Fruit fly (Drosophila melanogaster) ovary, adult (tissue): ENCODE measurements around the gene CG15047.

Experiments used
- CG17801 ChIP-seq: fragments of 200-800 bp; optimal IDR thresholded peaks from 2 replicates; lab custom pipeline; 2019; ENCODE audit warnings: missing biosample characterization, mild to moderate bottlenecking, missing genetic modification characterization, moderate library complexity; ENCODE audit not compliant: partially characterized antibody

CG15047 gene

DNA sequence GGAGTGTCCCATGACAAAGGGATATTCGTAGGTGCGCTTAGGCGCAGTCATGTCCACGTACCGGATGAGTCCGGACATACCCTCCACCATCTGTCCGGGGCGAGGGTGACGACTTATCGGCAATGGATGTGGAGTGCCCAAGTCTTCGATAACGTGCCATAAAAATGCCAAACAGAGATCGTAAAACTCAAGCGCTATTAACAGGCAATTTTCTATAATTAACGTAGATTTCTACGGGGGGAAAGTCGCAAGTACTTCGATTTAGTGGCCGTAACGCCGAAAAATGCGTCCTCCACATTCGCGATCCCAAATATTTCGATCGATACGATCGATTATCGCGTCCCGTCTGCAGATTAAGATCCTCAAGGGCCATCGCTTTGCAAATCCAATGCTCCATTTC is 19.1 kb upstream of the CG15047 start:
- no peak for TF ChIP-seq CG17801 (GFP tag; lab: Kevin White, UChicago)

DNA sequence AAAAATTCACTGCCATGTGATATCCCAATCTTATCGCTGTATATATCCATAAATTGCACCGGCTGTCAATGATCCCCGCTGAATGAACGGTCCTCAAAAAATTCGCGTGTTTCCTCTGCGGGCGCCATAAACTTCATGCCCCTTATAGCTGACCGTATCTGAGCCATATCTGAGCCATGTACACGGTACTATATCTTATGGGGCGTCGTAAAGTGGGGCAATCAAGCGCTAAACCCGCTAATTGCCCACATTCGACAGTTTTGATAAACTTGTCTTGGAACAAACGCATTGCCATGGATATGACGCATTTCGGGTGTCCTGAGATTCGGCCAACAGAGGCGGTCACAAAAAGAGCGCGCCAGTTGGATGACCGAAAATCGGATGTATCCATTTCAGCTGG is 17.6 kb upstream of the CG15047 start:
- peak; percentile 11 for TF ChIP-seq CG17801 (GFP tag; lab: Kevin White, UChicago)

DNA sequence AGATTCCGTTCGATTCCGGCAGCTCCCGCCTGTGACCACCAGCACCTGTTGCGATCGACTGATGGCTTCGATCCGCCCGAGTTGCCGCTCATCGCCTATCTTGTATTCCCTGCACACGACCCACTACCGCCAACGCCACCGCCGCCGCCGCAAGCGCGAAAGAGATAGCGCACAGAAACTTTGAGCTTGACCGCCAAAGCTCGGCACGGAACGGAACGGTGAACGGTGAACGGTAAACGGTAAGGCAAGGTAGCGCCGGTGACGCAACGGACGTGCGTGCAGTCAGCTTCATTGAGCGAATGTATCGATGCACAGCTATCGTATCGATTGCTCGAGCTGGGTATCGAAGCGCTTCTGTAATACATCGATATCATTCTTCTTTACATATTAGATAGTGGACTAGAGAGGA is 16.2 kb upstream of the CG15047 start, which contains the start of gene Ggt-1:
Ggt-1 (minus strand) TSS at position 251 of the 409 bp plus-strand sequence.
- TF ChIP-seq CG17801 (GFP tag; lab: Kevin White, UChicago), result peak; percentile 61

DNA sequence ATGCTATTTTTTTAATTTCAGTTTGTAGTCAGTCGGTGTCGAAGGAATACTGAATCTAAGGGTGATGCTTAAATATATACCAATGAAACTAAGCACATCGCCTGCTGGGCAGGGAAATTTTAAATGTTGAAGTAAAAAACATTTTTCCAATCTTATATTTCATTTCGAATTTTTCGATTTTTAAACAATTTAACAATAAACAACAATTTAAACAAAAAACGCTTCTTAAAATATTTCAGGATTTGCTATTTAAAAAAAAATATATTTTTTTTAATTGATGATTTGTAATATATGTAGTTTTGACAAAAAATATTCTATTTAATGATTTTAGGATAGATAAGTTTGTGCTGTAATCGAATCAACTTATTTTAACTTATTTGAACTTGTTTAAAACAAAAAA is 13.7 kb upstream of the CG15047 start, which contains the start of gene CG6470:
CG6470 (minus strand) TSS at position 101 of the 400 bp plus-strand sequence.
- TF ChIP-seq CG17801 (GFP tag; lab: Kevin White, UChicago), result no peak

DNA sequence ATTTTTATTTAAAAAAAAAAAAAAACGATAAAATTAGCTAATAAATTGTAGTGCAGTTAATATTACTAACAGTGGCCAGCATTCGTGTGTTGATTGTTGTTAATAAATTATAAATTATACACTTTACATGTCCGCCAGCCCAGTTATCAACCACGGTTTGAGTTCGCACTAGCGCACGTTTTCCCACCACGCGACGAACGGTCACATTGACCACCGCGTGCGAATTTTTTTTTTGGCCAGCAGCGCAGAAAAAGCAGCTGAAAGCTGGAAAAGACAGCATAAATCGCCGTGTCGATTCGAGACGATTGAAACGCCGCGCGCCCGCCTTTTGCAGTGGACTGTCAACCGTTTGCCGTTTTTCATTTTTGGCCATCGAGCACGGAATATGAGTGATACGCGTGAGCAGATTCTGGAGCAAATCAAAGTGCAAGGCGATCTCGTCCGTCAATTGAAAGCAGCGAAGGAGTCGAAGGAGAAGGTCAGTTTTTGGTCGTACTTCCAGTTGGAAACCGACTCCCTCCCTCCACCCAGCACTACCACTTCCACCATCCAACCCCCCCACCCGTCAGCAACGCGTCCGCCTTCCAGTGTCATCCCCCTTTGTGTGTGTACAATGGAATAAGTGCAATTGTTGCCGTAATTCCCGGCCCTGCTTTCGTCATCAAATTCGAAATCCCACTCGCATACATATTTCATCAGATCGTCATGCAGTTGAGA is 13.1 kb upstream of the CG15047 start, which contains the start of the genes Bx and HisRS:
Bx (plus strand) TSS at position 224 of the 717 bp plus-strand sequence.
HisRS (plus strand) TSS at position 224 of the 717 bp plus-strand sequence.
- TF ChIP-seq CG17801 (GFP tag; lab: Kevin White, UChicago), result no peak

DNA sequence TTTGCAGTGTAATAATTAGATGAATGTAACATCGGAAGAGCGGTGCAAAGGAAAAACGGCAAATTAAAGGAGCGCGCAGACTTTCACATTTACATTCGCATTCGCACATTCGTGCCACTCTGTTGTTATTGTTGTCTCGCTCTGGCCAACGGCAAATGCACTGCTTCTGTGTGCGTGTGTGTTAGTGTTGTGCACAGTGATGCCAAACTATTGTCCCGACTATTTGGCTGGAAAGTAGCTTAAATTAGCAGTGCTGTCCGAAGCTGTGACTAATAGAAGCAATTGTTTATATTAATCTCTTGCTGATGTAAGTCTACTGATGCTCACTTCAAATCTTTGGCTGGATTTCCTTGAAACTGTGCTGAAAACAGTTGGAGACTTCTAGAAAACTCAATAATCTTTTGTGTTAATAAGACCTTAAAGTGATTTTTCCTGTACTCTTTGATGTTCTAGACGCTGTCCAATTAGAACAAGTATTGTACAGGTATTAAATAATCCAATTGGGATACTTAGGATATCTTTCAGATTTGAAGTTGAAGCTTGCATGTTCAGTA is 12.4 kb upstream of the CG15047 start:
- TF ChIP-seq CG17801 (GFP tag; lab: Kevin White, UChicago), result no peak

DNA sequence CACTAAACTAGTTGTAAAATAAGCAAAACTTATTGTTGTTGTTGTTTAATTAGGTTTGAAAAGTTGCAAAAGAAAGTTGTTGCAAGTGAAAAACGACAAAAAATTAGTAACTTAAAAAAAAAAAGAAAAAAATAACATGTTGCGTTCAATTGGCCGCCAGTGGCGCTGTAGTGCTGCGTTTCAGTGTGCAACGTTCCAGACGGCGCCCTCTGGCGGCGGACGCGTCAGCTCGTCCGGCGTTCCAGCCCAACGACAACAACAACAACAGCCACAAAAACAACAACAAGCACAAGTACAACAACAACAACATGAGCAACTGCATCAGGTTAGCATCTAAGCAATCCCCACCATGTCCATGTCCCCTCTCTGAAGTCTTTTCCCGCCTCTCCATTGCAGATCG is 11.1 kb upstream of the CG15047 start:
- TF ChIP-seq CG17801 (GFP tag; lab: Kevin White, UChicago), result no peak

DNA sequence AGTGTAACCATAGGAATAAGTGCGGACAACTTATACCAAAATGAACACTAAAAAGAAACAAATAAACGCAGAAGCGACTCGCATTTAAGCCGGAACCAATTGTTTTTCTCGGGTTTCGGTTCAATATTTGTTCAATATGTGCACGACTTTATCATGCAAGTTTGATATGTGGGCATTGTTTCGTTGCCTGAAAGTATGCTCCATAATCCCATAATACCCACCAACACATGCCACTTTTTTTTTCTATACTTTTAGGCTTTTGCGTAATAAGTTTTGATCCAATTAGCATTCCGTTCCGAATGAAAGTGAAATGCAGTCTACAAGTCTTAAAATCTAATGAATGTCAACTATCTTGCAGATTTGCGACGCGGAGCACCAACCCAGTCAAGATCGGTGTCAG is 8.1 kb upstream of the CG15047 start:
- no peak for TF ChIP-seq CG17801 (GFP tag; lab: Kevin White, UChicago)

DNA sequence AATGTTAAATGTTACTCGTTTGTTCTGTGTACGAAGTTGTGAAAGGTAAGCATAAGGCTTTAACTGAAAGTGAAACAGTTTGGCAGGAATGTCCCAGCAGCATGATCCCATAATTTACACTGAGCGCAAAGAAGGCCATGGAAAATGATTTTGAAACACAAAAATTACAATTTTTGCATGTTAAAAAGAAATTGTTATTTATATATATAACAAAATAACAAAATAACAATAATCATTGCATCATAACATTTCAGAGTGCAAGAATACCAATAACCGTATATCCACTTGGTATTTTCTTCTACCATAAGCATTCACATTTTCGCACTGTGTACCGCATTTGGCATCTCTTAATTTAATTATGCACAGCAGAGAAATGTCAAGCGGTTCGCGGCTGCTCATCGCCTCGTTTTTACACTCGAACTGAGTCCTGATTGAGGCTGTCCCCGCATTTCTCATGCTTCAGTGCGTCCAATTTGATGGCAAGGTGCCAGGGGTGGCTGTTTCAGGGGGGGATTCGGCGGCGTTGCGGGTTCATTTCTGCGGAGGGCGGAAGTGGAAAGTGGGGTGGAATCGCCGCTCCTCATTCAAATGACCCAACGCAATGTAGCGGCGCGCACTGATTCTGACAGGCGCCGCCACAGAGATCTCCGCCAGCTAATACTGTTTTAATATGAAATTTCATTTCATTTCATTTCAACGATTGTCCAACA is 5.9 kb upstream of the CG15047 start, which contains the start of gene CG6481:
CG6481 (minus strand) TSS at position 51 of the 710 bp plus-strand sequence.
- TF ChIP-seq CG17801 (GFP tag; lab: Kevin White, UChicago), result no peak

DNA sequence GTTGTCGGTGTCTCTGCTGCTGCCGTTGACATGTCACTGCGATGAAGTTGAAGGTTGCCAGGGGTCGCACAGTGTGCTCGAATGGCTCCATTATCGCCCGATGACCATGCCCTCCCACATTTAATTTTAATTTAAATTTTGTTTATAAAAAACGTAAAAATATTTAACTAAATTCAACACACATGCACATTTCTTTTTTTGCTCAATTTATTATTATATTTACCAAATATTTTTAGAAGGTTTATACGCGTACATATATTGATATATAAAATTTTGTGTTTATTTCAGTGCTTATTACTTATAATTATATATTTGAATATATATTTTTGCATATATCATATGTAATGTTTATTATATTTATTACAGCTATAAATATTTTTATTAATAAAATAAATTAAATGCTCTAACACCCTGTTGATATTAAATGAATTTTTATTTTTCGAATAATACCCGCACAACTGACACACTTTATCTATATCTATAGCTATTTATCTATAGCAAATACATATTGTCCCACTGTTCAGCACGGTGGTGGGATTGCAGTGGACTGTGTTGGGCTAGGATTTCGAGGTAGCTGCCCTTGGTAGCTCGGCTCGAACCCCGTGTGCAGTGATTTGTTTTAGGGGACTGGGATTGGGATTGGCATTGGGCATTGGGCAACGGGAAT is 5.2 kb upstream of the CG15047 start:
- TF ChIP-seq CG17801 (GFP tag; lab: Kevin White, UChicago), result no peak

DNA sequence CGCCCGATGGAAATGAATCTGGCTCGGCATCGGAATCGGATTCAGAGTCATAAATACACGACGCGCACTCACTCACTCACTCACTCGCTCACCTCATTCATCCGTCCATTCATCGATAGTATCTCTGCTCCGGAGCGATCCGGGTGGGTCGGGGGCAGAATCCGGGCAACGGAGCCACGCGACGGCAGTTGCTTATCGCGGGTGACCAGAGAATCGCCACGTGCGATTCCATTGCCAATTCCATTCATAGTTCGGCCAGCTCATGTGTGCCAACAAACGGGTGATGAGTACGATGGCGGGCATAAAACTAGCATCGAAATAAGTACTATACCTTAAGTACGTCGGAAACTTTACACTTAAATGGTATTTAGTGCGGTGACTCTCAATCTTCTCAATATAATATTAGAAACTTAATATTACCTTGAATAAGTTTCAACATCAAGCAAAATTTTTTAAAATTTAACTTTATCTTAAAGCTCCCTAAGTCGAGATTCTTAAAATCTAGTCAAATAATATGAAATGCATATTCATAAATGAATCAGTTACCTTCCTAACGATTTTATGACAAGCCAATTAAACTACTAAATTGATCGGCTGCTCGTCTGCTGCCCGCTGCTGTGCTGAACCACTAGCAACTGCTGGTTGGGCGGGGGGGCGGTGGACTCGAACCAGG is 3.8 kb upstream of the CG15047 start:
- no peak for TF ChIP-seq CG17801 (GFP tag; lab: Kevin White, UChicago)

DNA sequence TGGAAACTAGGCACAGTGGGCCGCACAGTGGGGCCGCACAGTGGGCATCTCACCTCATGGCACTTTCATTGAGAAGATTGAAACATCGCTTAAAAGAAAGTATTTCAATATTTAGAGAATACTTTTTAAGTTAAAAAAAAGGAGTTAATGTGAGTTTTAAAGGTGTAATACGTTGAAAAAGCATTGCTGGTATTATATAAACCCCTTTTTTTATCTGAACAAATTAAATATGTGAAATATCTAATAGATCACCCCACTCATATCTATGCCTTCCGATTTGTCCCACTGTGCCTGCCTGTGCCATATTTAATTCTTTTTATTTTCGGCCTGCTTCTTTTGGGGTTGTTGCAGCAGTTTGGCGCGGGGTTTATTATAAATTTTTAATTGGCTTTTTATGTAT is 4.8 kb downstream of the CG15047 start:
- TF ChIP-seq CG17801 (GFP tag; lab: Kevin White, UChicago), result no peak

DNA sequence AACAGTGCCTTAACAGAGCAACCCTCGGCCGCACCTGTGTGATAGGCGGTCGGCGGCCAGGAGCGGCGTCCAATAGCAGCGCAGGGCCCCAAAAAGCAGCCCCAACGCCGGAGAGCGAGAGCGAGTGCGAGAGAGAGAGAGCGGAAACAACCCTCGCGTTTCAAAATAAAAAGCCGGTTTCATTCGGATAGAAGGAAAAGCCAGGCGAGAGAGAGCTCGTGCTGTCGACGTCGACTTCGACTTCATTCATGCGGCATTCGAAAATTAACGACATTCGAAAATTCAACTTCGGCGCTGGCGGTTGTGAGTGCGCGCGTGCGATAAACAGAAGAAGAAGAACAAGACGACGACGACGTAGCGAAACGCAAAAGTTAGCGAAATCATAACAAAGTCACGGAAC is 5.9 kb downstream of the CG15047 start:
- TF ChIP-seq CG17801 (GFP tag; lab: Kevin White, UChicago), result no peak

DNA sequence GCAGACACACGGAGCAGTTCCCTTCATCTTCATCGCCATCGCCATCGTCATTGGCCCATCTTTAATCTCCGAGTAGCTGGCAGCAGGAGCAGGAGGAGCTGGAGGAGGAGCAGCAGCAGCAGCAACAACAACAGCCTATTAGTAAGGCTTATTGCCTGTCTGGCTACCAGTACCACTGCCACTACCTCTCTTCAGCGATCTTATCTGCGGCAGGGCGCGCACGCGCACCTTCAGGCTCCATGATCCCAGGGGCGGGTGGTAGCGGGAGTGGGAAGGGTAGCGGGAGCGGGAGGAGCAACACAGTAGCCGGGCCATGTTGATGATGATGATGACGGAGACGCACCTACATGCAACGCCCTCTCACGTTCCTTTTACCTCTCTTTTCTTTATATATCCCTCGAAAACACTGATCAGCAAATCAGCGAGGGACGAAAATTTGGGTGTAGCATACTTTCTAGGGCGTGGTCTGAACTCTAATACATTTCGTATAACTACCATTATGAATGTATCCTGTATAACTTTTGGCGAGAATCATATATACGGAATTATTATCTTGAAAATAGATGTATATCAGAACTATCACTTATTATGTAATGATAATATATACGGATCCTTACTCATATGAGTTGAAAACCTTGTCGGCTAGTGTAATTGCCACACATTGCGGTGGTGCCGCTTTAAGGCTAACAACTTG is 8.7 kb downstream of the CG15047 start:
- no peak for TF ChIP-seq CG17801 (GFP tag; lab: Kevin White, UChicago)
